Fruit fly (Drosophila melanogaster) whole organism, prepupa: ENCODE results near the gene ScsbetaA.

Experiments
- Blimp-1 ChIP-seq: fragments of 200-800 bp; sonication (Bioruptor generic); optimal IDR thresholded peaks from 3 replicates; lab custom pipeline; 2017; ENCODE audit warnings: missing biosample characterization, missing genetic modification characterization, mild to moderate bottlenecking, moderate library complexity, missing genetic modification reagents
- CG10631 ChIP-seq: fragments of 200-800 bp; sonication (Bioruptor generic); optimal IDR thresholded peaks from 2 replicates; lab custom pipeline; 2016; ENCODE audit warnings: missing biosample characterization, missing genetic modification characterization
- CG10669 ChIP-seq: fragments of 200-800 bp; sonication (Bioruptor generic); optimal IDR thresholded peaks from 3 replicates; lab custom pipeline; 2018; ENCODE audit warnings: missing biosample characterization, mild to moderate bottlenecking, missing genetic modification characterization, moderate library complexity
- CG11762 ChIP-seq: fragments of 200-800 bp; sonication (Bioruptor generic); optimal IDR thresholded peaks from 3 replicates; lab custom pipeline; 2016; ENCODE audit warnings: missing biosample characterization, missing genetic modification characterization; ENCODE audit not compliant: insufficient read depth
- CG11902 ChIP-seq: fragments of 200-800 bp; sonication (Bioruptor generic); optimal IDR thresholded peaks from 3 replicates; lab custom pipeline; 2016; ENCODE audit warnings: missing biosample characterization, missing genetic modification characterization
- CG15336 ChIP-seq: fragments of 200-800 bp; sonication (Bioruptor generic); IDR thresholded peaks from 2 replicates; pipeline ENCODE4 v1.3.6; 2022; ENCODE audit warnings: missing biosample characterization, missing genetic modification characterization
- CG1621 ChIP-seq: fragments of 200-800 bp; sonication (Bioruptor generic); optimal IDR thresholded peaks from 3 replicates; lab custom pipeline; 2018; ENCODE audit warnings: missing biosample characterization, mild to moderate bottlenecking, missing genetic modification characterization
- CG3032 ChIP-seq: fragments of 200-800 bp; optimal IDR thresholded peaks from 2 replicates; lab custom pipeline; 2019; ENCODE audit warnings: missing biosample characterization, mild to moderate bottlenecking, missing genetic modification characterization, moderate library complexity
- CG32006 ChIP-seq: fragments of 200-800 bp; sonication (Bioruptor generic); optimal IDR thresholded peaks from 3 replicates; lab custom pipeline; 2017; ENCODE audit warnings: missing biosample characterization, mild to moderate bottlenecking, missing genetic modification characterization
- CG34406 ChIP-seq: fragments of 200-800 bp; sonication (Bioruptor generic); optimal IDR thresholded peaks from 3 replicates; lab custom pipeline; 2016; ENCODE audit warnings: missing biosample characterization, missing genetic modification characterization
- CG3919 ChIP-seq: fragments of 200-800 bp; sonication (Bioruptor generic); optimal IDR thresholded peaks from 3 replicates; lab custom pipeline; 2016; ENCODE audit warnings: missing biosample characterization, missing genetic modification characterization
- CG4318 ChIP-seq: fragments of 200-800 bp; sonication (Bioruptor generic); optimal IDR thresholded peaks from 3 replicates; lab custom pipeline; 2017; ENCODE audit warnings: missing biosample characterization, mild to moderate bottlenecking, missing genetic modification characterization
- CG6163 ChIP-seq: fragments of 200-800 bp; sonication (Bioruptor generic); IDR thresholded peaks from 3 replicates; pipeline ENCODE4 v1.3.6; 2022; ENCODE audit warnings: missing biosample characterization, missing genetic modification characterization
- CG6808 ChIP-seq: fragments of 200-800 bp; sonication (Bioruptor generic); optimal IDR thresholded peaks from 3 replicates; lab custom pipeline; 2017; ENCODE audit warnings: missing biosample characterization, missing genetic modification characterization, mild to moderate bottlenecking, moderate library complexity, missing genetic modification reagents
- CG7368 ChIP-seq: fragments of 200-800 bp; sonication (Bioruptor generic); optimal IDR thresholded peaks from 3 replicates; lab custom pipeline; 2016; ENCODE audit warnings: missing biosample characterization, missing genetic modification characterization
- CG8119 ChIP-seq: fragments of 200-800 bp; sonication (Bioruptor generic); IDR thresholded peaks from 3 replicates; pipeline ENCODE4 v1.3.6; 2022; ENCODE audit warnings: missing biosample characterization, missing genetic modification characterization
- CG8319 ChIP-seq: fragments of 200-800 bp; sonication (Bioruptor generic); optimal IDR thresholded peaks from 3 replicates; lab custom pipeline; 2016; ENCODE audit warnings: missing biosample characterization, missing genetic modification characterization
- CG9139 ChIP-seq: fragments of 200-800 bp; sonication (Bioruptor generic); optimal IDR thresholded peaks from 3 replicates; lab custom pipeline; 2017; ENCODE audit warnings: missing biosample characterization, mild to moderate bottlenecking, missing genetic modification characterization
- Eip75B ChIP-seq: fragments of 200-800 bp; sonication (Bioruptor generic); optimal IDR thresholded peaks from 3 replicates; lab custom pipeline; 2016; ENCODE audit warnings: missing biosample characterization, missing genetic modification characterization
- Eip78C ChIP-seq: fragments of 200-800 bp; sonication (Bioruptor generic); peaks from one replicate; lab custom pipeline; 2016; ENCODE audit warnings: missing biosample characterization, missing genetic modification characterization
- Ets21C ChIP-seq: fragments of 200-800 bp; sonication (Bioruptor generic); optimal IDR thresholded peaks from 3 replicates; lab custom pipeline; 2016; ENCODE audit warnings: missing biosample characterization, missing genetic modification characterization
- Ets96B ChIP-seq: fragments of 200-800 bp; optimal IDR thresholded peaks from 2 replicates; lab custom pipeline; 2019; ENCODE audit warnings: missing biosample characterization, mild to moderate bottlenecking, missing genetic modification characterization, moderate library complexity
- Gug ChIP-seq: fragments of 200-800 bp; sonication (Bioruptor generic); IDR thresholded peaks from 2 replicates; pipeline ENCODE4 v1.3.6; 2022; ENCODE audit warnings: missing biosample characterization, missing genetic modification characterization
- Hr39 ChIP-seq: fragments of 200-800 bp; sonication (Bioruptor generic); optimal IDR thresholded peaks from 2 replicates; lab custom pipeline; 2016; ENCODE audit warnings: missing biosample characterization, missing genetic modification characterization
- Hr4 ChIP-seq: fragments of 200-800 bp; sonication (Bioruptor generic); optimal IDR thresholded peaks from 3 replicates; lab custom pipeline; 2016; ENCODE audit warnings: missing biosample characterization, missing genetic modification characterization
- Lpt ChIP-seq: fragments of 200-800 bp; sonication (Bioruptor generic); optimal IDR thresholded peaks from 3 replicates; lab custom pipeline; 2016; ENCODE audit warnings: missing biosample characterization, missing genetic modification characterization
- OdsH ChIP-seq: fragments of 200-800 bp; sonication (Bioruptor generic); optimal IDR thresholded peaks from 3 replicates; lab custom pipeline; 2016; ENCODE audit warnings: missing biosample characterization, missing genetic modification characterization
- Smox ChIP-seq: fragments of 200-800 bp; sonication (Bioruptor generic); optimal IDR thresholded peaks from 3 replicates; lab custom pipeline; 2016; ENCODE audit warnings: missing biosample characterization, missing genetic modification characterization
- Sox102F ChIP-seq: fragments of 200-800 bp; sonication (Bioruptor generic); optimal IDR thresholded peaks from 2 replicates; lab custom pipeline; 2016; ENCODE audit warnings: missing biosample characterization, mild to moderate bottlenecking, missing genetic modification characterization
- Sox14 ChIP-seq: fragments of 200-800 bp; sonication (Bioruptor generic); optimal IDR thresholded peaks from 3 replicates; lab custom pipeline; 2016; ENCODE audit warnings: missing biosample characterization, missing genetic modification characterization
- Sox15 ChIP-seq: fragments of 200-800 bp; sonication (Bioruptor generic); optimal IDR thresholded peaks from 3 replicates; lab custom pipeline; 2016; ENCODE audit warnings: missing biosample characterization, missing genetic modification characterization
- acj6 ChIP-seq: fragments of 200-800 bp; sonication (Bioruptor generic); optimal IDR thresholded peaks from 3 replicates; lab custom pipeline; 2016; ENCODE audit warnings: missing biosample characterization, missing genetic modification characterization
- cyc ChIP-seq: fragments of 200-800 bp; sonication (Bioruptor generic); optimal IDR thresholded peaks from 3 replicates; lab custom pipeline; 2016; ENCODE audit warnings: missing biosample characterization, missing genetic modification characterization
- dsx ChIP-seq: fragments of 200-800 bp; optimal IDR thresholded peaks from 3 replicates; lab custom pipeline; 2019; ENCODE audit warnings: missing biosample characterization, mild to moderate bottlenecking, missing genetic modification characterization, moderate library complexity; ENCODE audit not compliant: poor library complexity, severe bottlenecking
- eg ChIP-seq: fragments of 200-800 bp; sonication (Bioruptor generic); IDR thresholded peaks from 3 replicates; pipeline ENCODE4 v1.3.6; 2022; ENCODE audit warnings: missing biosample characterization, missing genetic modification characterization
- fd59A ChIP-seq: fragments of 200-800 bp; sonication (Bioruptor generic); optimal IDR thresholded peaks from 2 replicates; lab custom pipeline; 2017; ENCODE audit warnings: missing biosample characterization, mild to moderate bottlenecking, missing genetic modification characterization, missing genetic modification reagents
- fd85E ChIP-seq: fragments of 200-800 bp; sonication (Bioruptor generic); optimal IDR thresholded peaks from 3 replicates; lab custom pipeline; 2016; ENCODE audit warnings: missing biosample characterization, missing genetic modification characterization
- fkh ChIP-seq: fragments of 200-800 bp; sonication (Bioruptor generic); optimal IDR thresholded peaks from 3 replicates; lab custom pipeline; 2017; ENCODE audit warnings: missing biosample characterization, mild to moderate bottlenecking, missing genetic modification characterization, moderate library complexity
- net ChIP-seq: fragments of 200-800 bp; sonication (Bioruptor generic); optimal IDR thresholded peaks from 3 replicates; lab custom pipeline; 2016; ENCODE audit warnings: missing biosample characterization, missing genetic modification characterization
- salr ChIP-seq, 2 experiments: fragments of 200-800 bp; sonication (Bioruptor generic); optimal IDR thresholded peaks; 3 replicates each; lab custom pipeline; 2016 to 2018; ENCODE audit warnings: missing biosample characterization in 2 of 2, missing genetic modification characterization in 2 of 2, mild to moderate bottlenecking in 1 of 2
- ss ChIP-seq, 2 experiments: fragments of 200-800 bp; sonication (Bioruptor generic); optimal IDR thresholded peaks; 2 replicates in 1 of 2; 3 replicates in 1 of 2; lab custom pipeline; 2017 to 2018; ENCODE audit warnings: mild to moderate bottlenecking in 2 of 2, missing biosample characterization in 2 of 2, missing genetic modification characterization in 2 of 2, moderate library complexity in 1 of 2
- svp ChIP-seq: fragments of 200-800 bp; sonication (Bioruptor generic); peaks from one replicate; lab custom pipeline; 2016; ENCODE audit warnings: missing biosample characterization, missing genetic modification characterization
- topi ChIP-seq: fragments of 200-800 bp; sonication (Bioruptor generic); optimal IDR thresholded peaks from 3 replicates; lab custom pipeline; 2016; ENCODE audit warnings: missing biosample characterization, missing genetic modification characterization
- vri ChIP-seq: fragments of 200-800 bp; sonication (Bioruptor generic); optimal IDR thresholded peaks from 3 replicates; lab custom pipeline; 2016; ENCODE audit warnings: missing biosample characterization, mild to moderate bottlenecking, missing genetic modification characterization

The ScsbetaA gene

DNA sequence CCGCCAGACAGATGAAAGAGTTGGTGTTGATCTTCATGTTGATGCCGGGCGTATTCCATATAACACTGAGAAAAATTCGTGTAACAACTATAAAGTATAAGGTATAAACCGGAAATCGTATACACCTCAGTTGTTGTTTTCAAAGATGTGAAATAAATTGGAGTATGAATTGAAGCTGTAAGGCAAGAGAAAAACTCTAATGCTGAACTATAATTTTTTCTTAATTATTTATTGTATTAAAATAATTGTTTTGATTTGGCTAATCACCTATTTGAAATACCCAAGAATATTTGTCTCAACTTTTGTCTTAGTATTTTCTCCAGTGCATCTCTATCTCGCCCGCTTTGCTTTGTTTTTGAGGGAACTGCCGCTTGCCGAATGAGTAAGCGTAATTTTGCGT, 21.8 kb downstream of the ScsbetaA start (continued):
- TF ChIP-seq vri (GFP tag; lab: Kevin White, UChicago), result no peak
- no peak for TF ChIP-seq CG10669
- peak; percentile 62 for TF ChIP-seq CG8119 (GFP tag; lab: Robert Waterston, UW)
- TF ChIP-seq Lpt, result peak; percentile 6
- peak; percentile 67 for TF ChIP-seq Hr4 (GFP tag; lab: Kevin White, UChicago)
- no peak for TF ChIP-seq fd59A (GFP tag; lab: Kevin White, UChicago)
- no peak for TF ChIP-seq cyc (GFP tag; lab: Kevin White, UChicago)
- TF ChIP-seq CG11762, result no peak
- TF ChIP-seq eg (GFP tag; lab: Robert Waterston, UW), result peak; percentile 29; the same call in 1 of the 3 replicates
- TF ChIP-seq CG9139 (GFP tag; lab: Kevin White, UChicago), result no peak
- no peak for TF ChIP-seq CG8319 (GFP tag; lab: Kevin White, UChicago)
- TF ChIP-seq Ets96B (tag; lab: Kevin White, UChicago), result no peak
- TF ChIP-seq CG15336 (GFP tag; lab: Robert Waterston, UW), result peak; percentile 82
- peak; percentile 56 for TF ChIP-seq svp (GFP tag; lab: Kevin White, UChicago)
- peak; percentile 37 for TF ChIP-seq topi (GFP tag; lab: Kevin White, UChicago)

- TF ChIP-seq Eip75B (peak; percentile 2), Sox15 (GFP tag; lab: Kevin White, UChicago) (no peak), CG32006 (GFP tag; lab: Kevin White, UChicago) (peak; percentile 37), CG1621 (tag; lab: Kevin White, UChicago) (peak; percentile 62), CG15336 (GFP tag; lab: Robert Waterston, UW) (no peak), CG34406 (no peak), Gug (GFP tag; lab: Robert Waterston, UW) (no peak), CG7368 (no peak), acj6 (GFP tag; lab: Kevin White, UChicago) (no peak), Eip78C (GFP tag; lab: Kevin White, UChicago) (peak; percentile 68), dsx (GFP tag; lab: Kevin White, UChicago) (peak; percentile 22), Sox14 (GFP tag; lab: Kevin White, UChicago) (no peak), eg (GFP tag; lab: Robert Waterston, UW) (0 out of 3 replicates have a peak, but pooled peaks have one; percentile 33), CG3919 (peak; percentile 2)
- TF ChIP-seq, all 60 proteins: peak for 7
Measured at dm6 chr3R:8962860-8963755, 24.6 kb downstream of the ScsbetaA start, which contains the start of gene ich. ich (minus strand) TSS chr3R:8963037.

DNA sequence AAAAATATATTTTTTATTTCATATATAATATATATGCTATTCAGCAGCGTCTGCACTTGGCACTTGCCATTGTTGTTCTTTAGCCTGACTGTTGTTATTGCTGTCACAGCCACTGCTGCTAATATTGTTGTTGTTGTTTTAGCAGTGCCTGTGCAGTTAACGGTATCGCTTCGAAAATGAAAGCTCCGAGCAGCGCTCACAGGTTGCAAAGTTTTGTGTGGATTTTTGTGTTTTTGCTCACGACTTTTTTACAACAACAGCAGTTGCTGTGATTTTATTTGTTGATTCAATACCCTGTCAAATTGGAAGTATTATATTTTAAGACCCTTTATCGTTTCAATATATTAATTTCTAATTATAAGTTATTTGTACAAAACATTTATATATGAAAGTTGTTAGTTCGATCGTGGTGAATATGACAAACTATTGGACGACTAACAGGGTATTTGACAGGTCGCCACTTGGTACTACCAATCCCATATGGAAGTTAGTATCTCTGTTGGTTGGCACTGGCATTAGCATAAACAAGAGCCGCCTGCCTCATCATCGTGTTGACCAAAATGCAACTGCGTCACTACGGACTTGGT, 25.3 kb downstream of the ScsbetaA start:
- TF ChIP-seq CG10631, result no peak
- no peak for TF ChIP-seq fd85E (GFP tag; lab: Kevin White, UChicago)
- no peak for TF ChIP-seq Gug (GFP tag; lab: Robert Waterston, UW)
- no peak for TF ChIP-seq salr (GFP tag; optimal IDR thresholded peaks at IDR 0.05; lab: Kevin White, UChicago)
- TF ChIP-seq eg (GFP tag; lab: Robert Waterston, UW), result peak; percentile 75
- TF ChIP-seq Sox14 (GFP tag; lab: Kevin White, UChicago), result no peak
- no peak for TF ChIP-seq Ets21C (GFP tag; lab: Kevin White, UChicago)
- TF ChIP-seq Hr39, result no peak
- no peak for TF ChIP-seq net (GFP tag; lab: Kevin White, UChicago)
- TF ChIP-seq OdsH (GFP tag; lab: Kevin White, UChicago), result peak; percentile 37
- TF ChIP-seq CG6808 (GFP tag; lab: Kevin White, UChicago), result no peak
- peak; percentile 4 for TF ChIP-seq Smox (GFP tag; lab: Kevin White, UChicago)
- no peak for TF ChIP-seq CG6163 (GFP tag; lab: Robert Waterston, UW)
- no peak for TF ChIP-seq CG7368
- TF ChIP-seq Eip75B, result no peak
- peak; percentile 42 for TF ChIP-seq Blimp-1 (GFP tag; lab: Kevin White, UChicago)
- TF ChIP-seq CG1621 (tag; lab: Kevin White, UChicago), result no peak
- TF ChIP-seq CG4318 (GFP tag; lab: Kevin White, UChicago), result peak; percentile 56
- no peak for TF ChIP-seq CG3032
- peak; percentile 8 for TF ChIP-seq acj6 (GFP tag; lab: Kevin White, UChicago)
- no peak for TF ChIP-seq vri (GFP tag; lab: Kevin White, UChicago)
- no peak for TF ChIP-seq ss (GFP tag; optimal IDR thresholded peaks at IDR 0.05; lab: Kevin White, UChicago)
- TF ChIP-seq fkh (GFP tag; lab: Kevin White, UChicago), result no peak
- no peak for TF ChIP-seq CG11902
- TF ChIP-seq Sox102F, result no peak
- no peak for TF ChIP-seq fd59A (GFP tag; lab: Kevin White, UChicago)
- no peak for TF ChIP-seq dsx (GFP tag; lab: Kevin White, UChicago)
